Worm (Caenorhabditis elegans): ENCODE results near the gene F49H12.2.
A peak's percentile ranks its signal among the peaks of the same experiment; 100 is the strongest.

The F49H12.2 gene

DNA sequence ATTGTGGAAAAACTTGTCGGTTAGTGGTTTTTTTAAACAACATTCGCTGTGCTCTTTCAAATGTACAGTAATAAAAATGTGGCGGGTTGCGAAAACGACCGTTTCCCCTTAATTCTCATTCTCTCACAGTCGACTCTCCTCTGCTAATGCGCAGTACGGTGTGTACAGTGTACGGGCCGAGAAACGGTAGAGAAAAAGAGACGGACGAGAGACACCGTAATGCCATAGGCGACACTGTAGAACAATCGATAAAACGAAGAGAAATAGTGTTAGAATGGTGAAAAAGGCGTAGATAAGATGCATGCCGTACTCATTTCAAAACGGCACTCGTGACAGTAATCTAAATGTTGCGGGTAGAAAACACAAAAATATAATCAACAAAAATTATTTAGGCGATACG lies 5.4 kb downstream of the F49H12.2 start:
- TF ChIP-seq nhr-76 (tag; optimal IDR thresholded peaks at IDR 0.05) (no peak), sem-2 (GFP tag; optimal IDR thresholded peaks at IDR 0.05) (no peak), nhr-2 (tag; optimal IDR thresholded peaks at IDR 0.05) (peak; percentile 1), lsy-2 (tag; optimal IDR thresholded peaks at IDR 0.05) (peak; percentile 92), mls-2 (tag; optimal IDR thresholded peaks at IDR 0.05) (no peak), ceh-39 (tag; optimal IDR thresholded peaks at IDR 0.05) (peak; percentile 56), pha-4 (tag; optimal IDR thresholded peaks at IDR 0.05) (peak; percentile 25), ztf-11 (tag; optimal IDR thresholded peaks at IDR 0.05) (no peak), elt-3 (tag; optimal IDR thresholded peaks at IDR 0.05) (no peak), blmp-1 (tag; optimal IDR thresholded peaks at IDR 0.05) (no peak)

ce11 chrX:2093169-2093568 lies 8.1 kb downstream of the F49H12.2 start, which contains the start of gene col-164:
col-164 (plus strand) TSS chrX:2093469.
- TF ChIP-seq lin-32 (GFP tag; optimal IDR thresholded peaks at IDR 0.05) (no peak), ces-1 (GFP tag; optimal IDR thresholded peaks at IDR 0.05) (no peak), ceh-43 (GFP tag; optimal IDR thresholded peaks at IDR 0.05) (no peak), zip-8 (tag; optimal IDR thresholded peaks at IDR 0.05) (no peak), lsy-2 (tag; optimal IDR thresholded peaks at IDR 0.05) (no peak), ceh-83 (GFP tag; optimal IDR thresholded peaks at IDR 0.05) (no peak), drap-1 (GFP tag; optimal IDR thresholded peaks at IDR 0.05) (no peak), unc-39 (tag; optimal IDR thresholded peaks at IDR 0.05) (no peak), sem-2 (GFP tag; optimal IDR thresholded peaks at IDR 0.05) (no peak), bed-3 (GFP tag; optimal IDR thresholded peaks at IDR 0.05) (no peak), blmp-1 (tag; optimal IDR thresholded peaks at IDR 0.05) (no peak), unc-120 (tag; optimal IDR thresholded peaks at IDR 0.05; ENCODE audit: poor library complexity, severe bottlenecking) (no peak)

ce11 chrX:2094094-2094493 lies 9.0 kb downstream of the F49H12.2 start:
- TF ChIP-seq nhr-12 (tag; optimal IDR thresholded peaks at IDR 0.05) (no peak), pha-4 (tag; optimal IDR thresholded peaks at IDR 0.05) (no peak), sptf-1 (tag; optimal IDR thresholded peaks at IDR 0.05) (no peak), mls-2 (tag; optimal IDR thresholded peaks at IDR 0.05) (no peak), lin-32 (GFP tag; optimal IDR thresholded peaks at IDR 0.05) (no peak), elt-1 (tag; optimal IDR thresholded peaks at IDR 0.05; ENCODE audit: borderline replicate concordance, insufficient read depth) (no peak), unc-120 (tag; optimal IDR thresholded peaks at IDR 0.05; ENCODE audit: poor library complexity, severe bottlenecking) (no peak)

- TF ChIP-seq sptf-1 (tag; optimal IDR thresholded peaks at IDR 0.05) (no peak), blmp-1 (tag; optimal IDR thresholded peaks at IDR 0.05) (no peak), ham-2 (GFP tag; optimal IDR thresholded peaks at IDR 0.05) (no peak), lin-13 (tag; optimal IDR thresholded peaks at IDR 0.05) (no peak), lin-32 (GFP tag; optimal IDR thresholded peaks at IDR 0.05) (no peak), mep-1 (tag; optimal IDR thresholded peaks at IDR 0.05) (no peak), drap-1 (GFP tag; optimal IDR thresholded peaks at IDR 0.05) (no peak), mls-2 (tag; optimal IDR thresholded peaks at IDR 0.05) (no peak), ces-1 (GFP tag; optimal IDR thresholded peaks at IDR 0.05) (no peak)
Observed at ce11 chrX:2096804-2097203, 11.7 kb downstream of the F49H12.2 start, which contains the start of gene T21D9.2. T21D9.2 (minus strand) TSS chrX:2096904.

DNA sequence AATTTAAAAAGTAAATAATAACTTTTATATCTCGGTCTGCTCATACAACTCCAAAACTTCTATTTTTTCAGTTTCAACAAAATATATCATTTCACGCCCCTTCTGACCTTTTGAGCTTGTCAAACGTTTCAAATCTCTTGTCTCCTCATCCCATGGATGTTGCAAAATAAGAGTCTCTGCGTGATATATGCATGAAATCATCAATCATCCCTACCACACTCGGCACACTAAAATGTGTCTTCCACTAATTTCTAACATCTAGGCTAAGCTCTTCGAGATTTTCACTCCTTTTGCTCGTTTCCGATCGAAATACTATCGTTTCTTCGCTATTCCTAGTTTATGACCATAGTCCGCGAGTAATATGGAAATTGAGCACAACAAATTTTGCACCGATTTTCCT lies 13.9 kb downstream of the F49H12.2 start:
- no peak for TF ChIP-seq sptf-1 (tag; optimal IDR thresholded peaks at IDR 0.05)
- TF ChIP-seq nhr-76 (tag; optimal IDR thresholded peaks at IDR 0.05), result no peak
- TF ChIP-seq mls-2 (tag; optimal IDR thresholded peaks at IDR 0.05), result no peak
- TF ChIP-seq ztf-11 (tag; optimal IDR thresholded peaks at IDR 0.05), result no peak
- no peak for TF ChIP-seq hlh-1 (tag; optimal IDR thresholded peaks at IDR 0.05)
- TF ChIP-seq ham-2 (GFP tag; optimal IDR thresholded peaks at IDR 0.05), result no peak
- TF ChIP-seq ces-1 (GFP tag; optimal IDR thresholded peaks at IDR 0.05), result no peak
- TF ChIP-seq bed-3 (GFP tag; optimal IDR thresholded peaks at IDR 0.05), result no peak

ce11 chrX:2105310-2105709 lies 20.2 kb downstream of the F49H12.2 start, which contains the start of gene F53B1.3:
F53B1.3 (plus strand) TSS chrX:2105610.
- TF ChIP-seq mab-5 (tag; optimal IDR thresholded peaks at IDR 0.05), result no peak
- no peak for TF ChIP-seq ceh-43 (GFP tag; optimal IDR thresholded peaks at IDR 0.05)
- no peak for TF ChIP-seq nhr-237 (tag; optimal IDR thresholded peaks at IDR 0.05)
- no peak for TF ChIP-seq lin-13 (tag; optimal IDR thresholded peaks at IDR 0.05)
- no peak for TF ChIP-seq unc-120 (tag; optimal IDR thresholded peaks at IDR 0.05; ENCODE audit: poor library complexity, severe bottlenecking)
- TF ChIP-seq pha-4 (tag; optimal IDR thresholded peaks at IDR 0.05), result no peak
- TF ChIP-seq mep-1 (tag; optimal IDR thresholded peaks at IDR 0.05), result no peak
- no peak for TF ChIP-seq ces-1 (GFP tag; optimal IDR thresholded peaks at IDR 0.05)

All from whole organism, mixed stage, embryonic.